Worm (Caenorhabditis elegans) whole organism, late embryonic: Measurements from ENCODE around the gene srh-75.

Experiments used
- C38D4.7 ChIP-seq: fragments of 200-800 bp; sonication (Bioruptor generic); optimal IDR thresholded peaks from 2 replicates; lab custom pipeline; 2018; ENCODE audit warnings: mild to moderate bottlenecking, missing genetic modification characterization, moderate library complexity, missing compliant biosample characterization
- F13H6.1 ChIP-seq: sonication (generic microtip); optimal IDR thresholded peaks from 2 replicates; lab custom pipeline; 2016; ENCODE audit warnings: missing genetic modification characterization, missing compliant biosample characterization
- K02D7.2 ChIP-seq: sonication (generic microtip); optimal IDR thresholded peaks from 2 replicates; lab custom pipeline; 2017; ENCODE audit warnings: mild to moderate bottlenecking, missing genetic modification characterization, missing compliant biosample characterization
- Y22D7AL.16 ChIP-seq: sonication (generic microtip); optimal IDR thresholded peaks from 2 replicates; lab custom pipeline; 2016; ENCODE audit warnings: missing genetic modification characterization, missing compliant biosample characterization
- ahr-1 ChIP-seq: sonication (generic microtip); optimal IDR thresholded peaks from 2 replicates; lab custom pipeline; 2016; ENCODE audit warnings: missing genetic modification characterization, missing compliant biosample characterization
- ama-1 ChIP-seq: fragments of 150-350 bp; optimal IDR thresholded peaks from 2 replicates; lab custom pipeline; 2014
- ceh-14 ChIP-seq: sonication (generic microtip); optimal IDR thresholded peaks from 2 replicates; lab custom pipeline; 2016; ENCODE audit warnings: missing genotype, missing genetic modification characterization, missing compliant biosample characterization
- ceh-18 ChIP-seq: sonication (generic microtip); optimal IDR thresholded peaks from 2 replicates; lab custom pipeline; 2016; ENCODE audit warnings: missing genetic modification characterization, missing compliant biosample characterization
- ceh-19 ChIP-seq: fragments of 200-800 bp; sonication (Bioruptor generic); optimal IDR thresholded peaks from 2 replicates; lab custom pipeline; 2018; ENCODE audit warnings: mild to moderate bottlenecking, missing genetic modification characterization, missing compliant biosample characterization
- ceh-22 ChIP-seq: sonication (generic microtip); optimal IDR thresholded peaks from 2 replicates; lab custom pipeline; 2017; ENCODE audit warnings: missing biosample characterization, missing genetic modification characterization
- ceh-24 ChIP-seq: sonication (generic microtip); optimal IDR thresholded peaks from 2 replicates; lab custom pipeline; 2016; ENCODE audit warnings: mild to moderate bottlenecking, missing genetic modification characterization, missing compliant biosample characterization
- ceh-30 ChIP-seq: fragments of 150-350 bp; optimal IDR thresholded peaks from 2 replicates; lab custom pipeline; 2014; ENCODE audit warnings: missing biosample characterization, missing genetic modification characterization
- ceh-31 ChIP-seq: sonication (generic microtip); optimal IDR thresholded peaks from 2 replicates; lab custom pipeline; 2016; ENCODE audit warnings: missing genetic modification characterization, missing compliant biosample characterization
- ceh-6 ChIP-seq: fragments of 200-800 bp; sonication (Bioruptor generic); optimal IDR thresholded peaks from 2 replicates; lab custom pipeline; 2018; ENCODE audit warnings: mild to moderate bottlenecking, missing genetic modification characterization, missing compliant biosample characterization
- elt-2 ChIP-seq: sonication (generic microtip); optimal IDR thresholded peaks from 2 replicates; lab custom pipeline; 2016; ENCODE audit warnings: missing genetic modification reagents, missing genetic modification characterization, missing compliant biosample characterization
- elt-4 ChIP-seq: sonication (generic microtip); optimal IDR thresholded peaks from 2 replicates; lab custom pipeline; 2016; ENCODE audit warnings: missing genetic modification characterization, missing compliant biosample characterization
- ets-4 ChIP-seq: sonication (generic microtip); optimal IDR thresholded peaks from 2 replicates; lab custom pipeline; 2016; ENCODE audit warnings: missing genetic modification characterization, missing compliant biosample characterization
- fax-1 ChIP-seq: sonication (generic microtip); optimal IDR thresholded peaks from 2 replicates; lab custom pipeline; 2016; ENCODE audit warnings: missing genotype, missing genetic modification characterization, missing compliant biosample characterization
- fkh-10 ChIP-seq: fragments of 150-350 bp; optimal IDR thresholded peaks from 2 replicates; lab custom pipeline; 2014; ENCODE audit warnings: missing biosample characterization, missing genetic modification reagents, missing genetic modification characterization
- fkh-6 ChIP-seq: sonication (generic microtip); optimal IDR thresholded peaks from 2 replicates; lab custom pipeline; 2016; ENCODE audit warnings: missing genetic modification characterization, missing compliant biosample characterization
- hlh-15 ChIP-seq: sonication (generic microtip); optimal IDR thresholded peaks from 2 replicates; lab custom pipeline; 2016; ENCODE audit warnings: missing genetic modification characterization, missing compliant biosample characterization
- hlh-30 ChIP-seq: sonication (generic microtip); optimal IDR thresholded peaks from 2 replicates; lab custom pipeline; 2017; ENCODE audit warnings: antibody characterized with exemption, missing genetic modification characterization, missing compliant biosample characterization; ENCODE audit not compliant: insufficient read depth
- hlh-8 ChIP-seq: sonication (generic microtip); optimal IDR thresholded peaks from 2 replicates; lab custom pipeline; 2016; ENCODE audit warnings: missing genotype, missing genetic modification characterization, missing compliant biosample characterization
- lim-6 ChIP-seq: sonication (generic microtip); optimal IDR thresholded peaks from 2 replicates; lab custom pipeline; 2016; ENCODE audit warnings: missing genetic modification characterization, missing compliant biosample characterization
- nfya-1 ChIP-seq: sonication (generic microtip); optimal IDR thresholded peaks from 2 replicates; lab custom pipeline; 2017; ENCODE audit warnings: missing genetic modification characterization, mild to moderate bottlenecking, missing compliant biosample characterization, antibody characterized with exemption, moderate library complexity
- odd-2 ChIP-seq: sonication (generic microtip); optimal IDR thresholded peaks from 2 replicates; lab custom pipeline; 2017; ENCODE audit warnings: antibody characterized with exemption, mild to moderate bottlenecking, missing genetic modification characterization, missing compliant biosample characterization
- pat-9 ChIP-seq: fragments of 200-800 bp; sonication (Bioruptor generic); optimal IDR thresholded peaks from 2 replicates; lab custom pipeline; 2018; ENCODE audit warnings: mild to moderate bottlenecking, missing genetic modification characterization, moderate library complexity, missing compliant biosample characterization
- pax-1 ChIP-seq: fragments of 150-350 bp; optimal IDR thresholded peaks from 2 replicates; lab custom pipeline; 2014; ENCODE audit warnings: missing biosample characterization, missing genetic modification characterization
- pqm-1 ChIP-seq: sonication (generic microtip); optimal IDR thresholded peaks from 2 replicates; lab custom pipeline; 2016; ENCODE audit warnings: missing genetic modification characterization, missing compliant biosample characterization
- pros-1 ChIP-seq: fragments of 150-350 bp; optimal IDR thresholded peaks from 2 replicates; lab custom pipeline; 2014; ENCODE audit warnings: missing biosample characterization, missing genetic modification reagents, missing genetic modification characterization
- ref-2 ChIP-seq: sonication (generic microtip); optimal IDR thresholded peaks from 2 replicates; lab custom pipeline; 2016; ENCODE audit warnings: missing genetic modification characterization, missing compliant biosample characterization
- rnt-1 ChIP-seq: sonication (generic microtip); optimal IDR thresholded peaks from 2 replicates; lab custom pipeline; 2016; ENCODE audit warnings: missing genetic modification characterization, missing compliant biosample characterization
- sdc-2 ChIP-seq: sonication (generic microtip); optimal IDR thresholded peaks from 2 replicates; lab custom pipeline; 2016; ENCODE audit warnings: missing genotype, missing genetic modification characterization, missing compliant biosample characterization
- sox-2 ChIP-seq: fragments of 200-800 bp; sonication (Bioruptor generic); IDR thresholded peaks from 2 replicates; pipeline ENCODE4 v1.3.6; 2022; ENCODE audit warnings: missing genetic modification reagents, missing genetic modification characterization, missing compliant biosample characterization
- syd-9 ChIP-seq: sonication (generic microtip); optimal IDR thresholded peaks from 2 replicates; lab custom pipeline; 2016; ENCODE audit warnings: mild to moderate bottlenecking, missing genetic modification characterization, moderate library complexity, missing compliant biosample characterization
- tbx-2 ChIP-seq: sonication (generic microtip); optimal IDR thresholded peaks from 2 replicates; lab custom pipeline; 2016; ENCODE audit warnings: missing genetic modification characterization, missing compliant biosample characterization
- tbx-7 ChIP-seq: sonication (generic microtip); optimal IDR thresholded peaks from 2 replicates; lab custom pipeline; 2016; ENCODE audit warnings: missing genotype, missing genetic modification characterization, missing compliant biosample characterization
- unc-3 ChIP-seq, 2 experiments: fragments of 200-800 bp in 1 of 2; sonication (Bioruptor generic) in 1 of 2; sonication (generic microtip) in 1 of 2; conservative IDR thresholded peaks in 1 of 2; optimal IDR thresholded peaks in 1 of 2; 2 replicates each; pipeline versions ENCODE4 v1.3.6 to Lab custom; 2016 to 2022; ENCODE audit warnings: missing compliant biosample characterization in 2 of 2, missing genetic modification characterization in 2 of 2, missing genetic modification reagents in 1 of 2
- unc-42 ChIP-seq: sonication (generic microtip); optimal IDR thresholded peaks from 2 replicates; lab custom pipeline; 2016; ENCODE audit warnings: missing genotype, missing genetic modification characterization, missing compliant biosample characterization
- unc-55 ChIP-seq: sonication (generic microtip); optimal IDR thresholded peaks from 2 replicates; lab custom pipeline; 2017; ENCODE audit warnings: missing biosample characterization, missing genetic modification reagents, missing genetic modification characterization
- unc-86 ChIP-seq: sonication (generic microtip); optimal IDR thresholded peaks from 2 replicates; lab custom pipeline; 2016; ENCODE audit warnings: missing genetic modification characterization, missing compliant biosample characterization
- ztf-16 ChIP-seq: sonication (generic microtip); optimal IDR thresholded peaks from 2 replicates; lab custom pipeline; 2017; ENCODE audit warnings: missing genetic modification characterization, missing compliant biosample characterization

srh-75 gene

ce11 chrV:11078874-11079273, 21.9 kb upstream of the srh-75 start:
- TF ChIP-seq pqm-1 (tag; lab: Kevin White, UChicago) (no peak), ref-2 (tag; lab: Kevin White, UChicago) (no peak), unc-3 (GFP tag; conservative IDR thresholded peaks at IDR 0.05; lab: Robert Waterston, UW) (no peak), unc-3 (tag; optimal IDR thresholded peaks at IDR 0.05; lab: Kevin White, UChicago) (no peak), ceh-24 (tag; lab: Kevin White, UChicago) (no peak), syd-9 (tag; lab: Kevin White, UChicago) (no peak), tbx-7 (tag; lab: Kevin White, UChicago) (no peak), nfya-1 (tag; lab: Kevin White, UChicago) (no peak), hlh-8 (tag; lab: Kevin White, UChicago) (no peak), ceh-6 (GFP tag; lab: Kevin White, UChicago) (no peak), ahr-1 (tag; lab: Kevin White, UChicago) (no peak), ets-4 (no peak), hlh-15 (tag; lab: Kevin White, UChicago) (no peak), ceh-19 (no peak), sdc-2 (tag; lab: Kevin White, UChicago) (no peak), sox-2 (GFP tag; lab: Robert Waterston, UW) (no peak), fkh-10 (GFP tag; lab: Kevin White, UChicago) (no peak)

- TF ChIP-seq hlh-30 (tag; lab: Kevin White, UChicago) (peak; percentile 8), pros-1 (no peak), rnt-1 (peak; percentile 26), ama-1 (lab: Kevin White, UChicago) (no peak), ceh-18 (tag; lab: Kevin White, UChicago) (peak; percentile 32), unc-42 (tag; lab: Kevin White, UChicago) (peak; percentile 58), fax-1 (tag; lab: Kevin White, UChicago) (no peak), ceh-30 (no peak), nfya-1 (tag; lab: Kevin White, UChicago) (peak; percentile 40), elt-2 (tag; lab: Kevin White, UChicago) (peak; percentile 91), fkh-6 (tag; lab: Kevin White, UChicago) (no peak), tbx-2 (tag; lab: Kevin White, UChicago) (peak; percentile 53), pax-1 (tag; lab: Kevin White, UChicago) (peak; percentile 13), ceh-31 (tag; lab: Kevin White, UChicago) (peak; percentile 37), ztf-16 (tag; lab: Kevin White, UChicago) (peak; percentile 12), sdc-2 (tag; lab: Kevin White, UChicago) (no peak), ceh-14 (tag; lab: Kevin White, UChicago) (no peak)
These were observed 21.3 kb upstream of the srh-75 start, which contains the start of gene act-2 for ce11 chrV:11078104-11078724. TSS of gene act-2 (minus strand) at chrV:11078154.

- TF ChIP-seq fax-1 (tag; lab: Kevin White, UChicago) (no peak), ama-1 (lab: Kevin White, UChicago) (peak; percentile 23), odd-2 (tag; lab: Kevin White, UChicago) (no peak), elt-2 (tag; lab: Kevin White, UChicago) (peak; percentile 89), unc-55 (no peak), rnt-1 (no peak), Y22D7AL.16 (tag; lab: Kevin White, UChicago) (no peak)
These were observed 19.5 kb upstream of the srh-75 start for ce11 chrV:11076403-11076802.

ce11 chrV:11076028-11076402, 19.1 kb upstream of the srh-75 start:
- TF ChIP-seq C38D4.7 (GFP tag; lab: Kevin White, UChicago) (no peak), unc-86 (tag; lab: Kevin White, UChicago) (no peak), pax-1 (tag; lab: Kevin White, UChicago) (no peak), hlh-30 (tag; lab: Kevin White, UChicago) (no peak), elt-4 (tag; lab: Kevin White, UChicago) (no peak), lim-6 (tag; lab: Kevin White, UChicago) (no peak), unc-55 (no peak), ceh-22 (no peak), hlh-8 (tag; lab: Kevin White, UChicago) (no peak), sdc-2 (tag; lab: Kevin White, UChicago) (no peak), pat-9 (tag; lab: Kevin White, UChicago) (no peak), fkh-6 (tag; lab: Kevin White, UChicago) (no peak), odd-2 (tag; lab: Kevin White, UChicago) (no peak), ceh-31 (tag; lab: Kevin White, UChicago) (no peak), ama-1 (lab: Kevin White, UChicago) (no peak), F13H6.1 (tag; lab: Kevin White, UChicago) (no peak), K02D7.2 (tag; lab: Kevin White, UChicago) (no peak)
